Fruit fly (Drosophila melanogaster) whole organism, embryonic: ENCODE measurements around the gene CG31381.

Experiments
- Atf-2 ChIP-seq: fragments of 200-800 bp; sonication (Bioruptor generic); optimal IDR thresholded peaks from 2 replicates; lab custom pipeline; 2016; ENCODE audit warnings: missing biosample characterization, missing genetic modification characterization
- B-H1 ChIP-seq: fragments of 200-800 bp; sonication (Bioruptor generic); IDR thresholded peaks from 3 replicates; pipeline ENCODE4 v1.3.6; 2022; ENCODE audit warnings: missing biosample characterization, missing genetic modification characterization
- CG10147 ChIP-seq: fragments of 200-800 bp; sonication (Bioruptor generic); optimal IDR thresholded peaks from 2 replicates; lab custom pipeline; 2019; ENCODE audit warnings: missing biosample characterization, mild to moderate bottlenecking, missing genetic modification characterization, moderate library complexity
- CG11723 ChIP-seq: fragments of 200-800 bp; sonication (Bioruptor generic); optimal IDR thresholded peaks from 2 replicates; lab custom pipeline; 2017; ENCODE audit warnings: missing biosample characterization, mild to moderate bottlenecking, missing genetic modification characterization
- CG12104 ChIP-seq: fragments of 200-800 bp; sonication (Bioruptor generic); optimal IDR thresholded peaks from 3 replicates; lab custom pipeline; 2016; ENCODE audit warnings: missing biosample characterization, missing genetic modification characterization
- CG12219 ChIP-seq: fragments of 200-800 bp; sonication (Bioruptor generic); optimal IDR thresholded peaks from 3 replicates; lab custom pipeline; 2018; ENCODE audit warnings: missing biosample characterization, mild to moderate bottlenecking, missing genetic modification characterization
- CG12299 ChIP-seq: fragments of 200-800 bp; sonication (Bioruptor generic); optimal IDR thresholded peaks from 2 replicates; lab custom pipeline; 2018; ENCODE audit warnings: missing biosample characterization, mild to moderate bottlenecking, missing genetic modification characterization
- CG12942 ChIP-seq: fragments of 200-800 bp; sonication (Bioruptor generic); optimal IDR thresholded peaks from 3 replicates; lab custom pipeline; 2016; ENCODE audit warnings: missing biosample characterization, missing genetic modification characterization
- CG13287 ChIP-seq: fragments of 200-800 bp; sonication (Bioruptor generic); IDR thresholded peaks from 2 replicates; pipeline ENCODE4 v1.3.6; 2022; ENCODE audit warnings: missing biosample characterization, missing genetic modification characterization; ENCODE audit not compliant: partially characterized antibody
- CG13775 ChIP-seq: fragments of 200-800 bp; sonication (Bioruptor generic); optimal IDR thresholded peaks from 3 replicates; lab custom pipeline; 2017; ENCODE audit warnings: missing biosample characterization, mild to moderate bottlenecking, missing genetic modification characterization
- CG14860 ChIP-seq: fragments of 200-800 bp; sonication (Bioruptor generic); IDR thresholded peaks from 3 replicates; pipeline ENCODE4 v1.3.6; 2022; ENCODE audit warnings: missing biosample characterization, missing genetic modification characterization; ENCODE audit not compliant: partially characterized antibody
- CG15479 ChIP-seq: fragments of 200-800 bp; sonication (Bioruptor generic); optimal IDR thresholded peaks from 3 replicates; lab custom pipeline; 2019; ENCODE audit warnings: missing biosample characterization, mild to moderate bottlenecking, missing genetic modification characterization, moderate library complexity
- CG16779 ChIP-seq: fragments of 200-800 bp; sonication (Bioruptor generic); IDR thresholded peaks from 2 replicates; pipeline ENCODE4 v1.3.6; 2022; ENCODE audit warnings: missing biosample characterization, missing genetic modification characterization
- CG16813 ChIP-seq: fragments of 200-800 bp; sonication (Bioruptor generic); IDR thresholded peaks from 3 replicates; pipeline ENCODE4 v1.3.6; 2022; ENCODE audit warnings: missing biosample characterization, missing genetic modification characterization; ENCODE audit not compliant: partially characterized antibody
- CG17328 ChIP-seq: fragments of 200-800 bp; sonication (Bioruptor generic); IDR thresholded peaks from 2 replicates; pipeline ENCODE4 v1.3.6; 2022; ENCODE audit warnings: missing biosample characterization, missing genetic modification characterization
- CG17359 ChIP-seq: fragments of 200-800 bp; sonication (Bioruptor generic); optimal IDR thresholded peaks from 3 replicates; lab custom pipeline; 2018; ENCODE audit warnings: missing biosample characterization, mild to moderate bottlenecking, missing genetic modification characterization, moderate library complexity
- CG17912 ChIP-seq: fragments of 200-800 bp; sonication (Bioruptor generic); optimal IDR thresholded peaks from 2 replicates; lab custom pipeline; 2018; ENCODE audit warnings: missing biosample characterization, mild to moderate bottlenecking, missing genetic modification characterization
- CG18599 ChIP-seq: fragments of 200-800 bp; sonication (Bioruptor generic); optimal IDR thresholded peaks from 3 replicates; lab custom pipeline; 2017; ENCODE audit warnings: missing biosample characterization, missing genetic modification characterization, mild to moderate bottlenecking, moderate library complexity, missing genetic modification reagents
- CG2202 ChIP-seq: fragments of 200-800 bp; sonication (Bioruptor generic); optimal IDR thresholded peaks from 2 replicates; lab custom pipeline; 2018; ENCODE audit warnings: missing biosample characterization, mild to moderate bottlenecking, missing genetic modification characterization
- CG4820 ChIP-seq: fragments of 200-800 bp; sonication (Bioruptor generic); optimal IDR thresholded peaks from 3 replicates; lab custom pipeline; 2016; ENCODE audit warnings: missing biosample characterization, missing genetic modification characterization
- CG5180 ChIP-seq: fragments of 200-800 bp; sonication (Bioruptor generic); optimal IDR thresholded peaks from 3 replicates; lab custom pipeline; 2017; ENCODE audit warnings: missing biosample characterization, missing genetic modification characterization, mild to moderate bottlenecking, moderate library complexity, missing genetic modification reagents
- CG6175 ChIP-seq: fragments of 200-800 bp; sonication (Bioruptor generic); IDR thresholded peaks from 3 replicates; pipeline ENCODE4 v1.3.6; 2022; ENCODE audit warnings: missing biosample characterization, missing genetic modification characterization
- CG9817 ChIP-seq: fragments of 200-800 bp; sonication (Bioruptor generic); optimal IDR thresholded peaks from 2 replicates; lab custom pipeline; 2018; ENCODE audit warnings: missing biosample characterization, mild to moderate bottlenecking, missing genetic modification characterization, moderate library complexity
- CG9876 ChIP-seq: fragments of 200-800 bp; sonication (Bioruptor generic); optimal IDR thresholded peaks from 2 replicates; lab custom pipeline; 2016; ENCODE audit warnings: missing biosample characterization, missing genetic modification characterization
- Dbx ChIP-seq: fragments of 200-800 bp; sonication (Bioruptor generic); IDR thresholded peaks from 3 replicates; pipeline ENCODE4 v1.3.6; 2022; ENCODE audit warnings: missing biosample characterization, missing genetic modification characterization
- Dll ChIP-seq: fragments of 200-800 bp; sonication (Bioruptor generic); IDR thresholded peaks from 4 replicates; pipeline ENCODE4 v1.3.6; 2022; ENCODE audit warnings: missing biosample characterization, missing genetic modification characterization; ENCODE audit not compliant: partially characterized antibody
- Drgx ChIP-seq: fragments of 200-800 bp; sonication (Bioruptor generic); IDR thresholded peaks from 2 replicates; pipeline ENCODE4 v1.3.6; 2022; ENCODE audit warnings: missing biosample characterization, missing genetic modification characterization
- H15 ChIP-seq: fragments of 200-800 bp; sonication (Bioruptor generic); IDR thresholded peaks from 3 replicates; pipeline ENCODE4 v1.3.6; 2022; ENCODE audit warnings: missing biosample characterization, missing genetic modification characterization
- Kr ChIP-seq: fragments of 200-800 bp; sonication (Bioruptor generic); optimal IDR thresholded peaks from 2 replicates; lab custom pipeline; 2017; ENCODE audit warnings: missing biosample characterization, mild to moderate bottlenecking, missing genetic modification characterization
- Mad ChIP-seq: fragments of 200-800 bp; sonication (Bioruptor generic); optimal IDR thresholded peaks from 2 replicates; lab custom pipeline; 2016; ENCODE audit warnings: missing biosample characterization, missing genetic modification characterization
- Nf-YC ChIP-seq: fragments of 200-800 bp; optimal IDR thresholded peaks from 3 replicates; lab custom pipeline; 2019; ENCODE audit warnings: missing biosample characterization, mild to moderate bottlenecking, missing genetic modification characterization, moderate library complexity
- Stat92E ChIP-seq, 3 experiments: fragments of >200 bp in 2 of 3; fragments of 200-800 bp in 1 of 3; sonication (Bioruptor generic) in 1 of 3; optimal IDR thresholded peaks; 2 replicates each; lab custom pipeline; 2017 to 2019; ENCODE audit warnings: missing biosample characterization in 3 of 3, missing genetic modification characterization in 3 of 3, mild to moderate bottlenecking in 1 of 3, moderate library complexity in 1 of 3
- chif ChIP-seq, 2 experiments: fragments of 200-800 bp; sonication (Bioruptor generic); optimal IDR thresholded peaks; 3 replicates each; lab custom pipeline; 2016; ENCODE audit warnings: missing biosample characterization in 2 of 2, missing genetic modification characterization in 2 of 2
- croc ChIP-seq: fragments of 200-800 bp; sonication (Bioruptor generic); conservative IDR thresholded peaks from 3 replicates; pipeline ENCODE4 v1.3.6; 2022; ENCODE audit warnings: missing biosample characterization, missing genetic modification characterization
- disco-r ChIP-seq: fragments of 200-800 bp; sonication (Bioruptor generic); optimal IDR thresholded peaks from 2 replicates; lab custom pipeline; 2016; ENCODE audit warnings: missing biosample characterization, missing genetic modification characterization
- emc ChIP-seq: fragments of 200-800 bp; sonication (Bioruptor generic); optimal IDR thresholded peaks from 2 replicates; lab custom pipeline; 2016; ENCODE audit warnings: missing biosample characterization, missing genetic modification characterization
- en ChIP-seq: fragments of 200-800 bp; sonication (Bioruptor generic); optimal IDR thresholded peaks from 2 replicates; lab custom pipeline; 2016; ENCODE audit warnings: missing biosample characterization, missing genetic modification characterization
- eyg ChIP-seq: fragments of 200-800 bp; sonication (Bioruptor generic); optimal IDR thresholded peaks from 3 replicates; lab custom pipeline; 2016; ENCODE audit warnings: missing biosample characterization, missing genetic modification characterization
- gem ChIP-seq: fragments of 200-800 bp; sonication (Bioruptor generic); optimal IDR thresholded peaks from 2 replicates; lab custom pipeline; 2019; ENCODE audit warnings: missing biosample characterization, mild to moderate bottlenecking, missing genetic modification characterization, moderate library complexity
- hbn ChIP-seq: fragments of 200-800 bp; sonication (Bioruptor generic); IDR thresholded peaks from 2 replicates; pipeline ENCODE4 v1.3.6; 2022; ENCODE audit warnings: missing biosample characterization, missing genetic modification characterization; ENCODE audit not compliant: partially characterized antibody
- lov ChIP-seq, 2 experiments: fragments of 200-800 bp in 1 of 2; fragments of >200 bp in 1 of 2; sonication (Bioruptor generic) in 1 of 2; IDR thresholded peaks in 1 of 2; optimal IDR thresholded peaks in 1 of 2; 2 replicates in 1 of 2; 3 replicates in 1 of 2; pipeline versions ENCODE4 v1.3.6 to Lab custom; 2017 to 2022; ENCODE audit warnings: missing biosample characterization in 1 of 2, missing genetic modification characterization in 1 of 2
- salm ChIP-seq: fragments of 200-800 bp; sonication (Bioruptor generic); optimal IDR thresholded peaks from 2 replicates; lab custom pipeline; 2018; ENCODE audit warnings: missing biosample characterization, mild to moderate bottlenecking, missing genetic modification characterization
- trem ChIP-seq: fragments of 200-800 bp; optimal IDR thresholded peaks from 3 replicates; lab custom pipeline; 2019; ENCODE audit warnings: missing biosample characterization, mild to moderate bottlenecking, missing genetic modification characterization, moderate library complexity
- ttk ChIP-seq: fragments of 200-800 bp; sonication (Bioruptor generic); IDR thresholded peaks from 2 replicates; pipeline ENCODE4 v2.1.2; 2022; ENCODE audit warnings: missing biosample characterization, missing genetic modification characterization
- tx ChIP-seq: fragments of 200-800 bp; sonication (Bioruptor generic); optimal IDR thresholded peaks from 2 replicates; lab custom pipeline; 2016; ENCODE audit warnings: missing biosample characterization, missing genetic modification characterization
- yki ChIP-seq: fragments of >200 bp; optimal IDR thresholded peaks from 3 replicates; lab custom pipeline; 2018
- zf30C ChIP-seq: fragments of 200-800 bp; sonication (Bioruptor generic); optimal IDR thresholded peaks from 3 replicates; lab custom pipeline; 2018; ENCODE audit warnings: missing biosample characterization, mild to moderate bottlenecking, missing genetic modification characterization
- zfh1 ChIP-seq: fragments of 200-800 bp; sonication (Bioruptor generic); IDR thresholded peaks from 3 replicates; pipeline ENCODE4 v1.3.6; 2022; ENCODE audit warnings: missing biosample characterization, missing genetic modification characterization

The CG31381 gene

DNA sequence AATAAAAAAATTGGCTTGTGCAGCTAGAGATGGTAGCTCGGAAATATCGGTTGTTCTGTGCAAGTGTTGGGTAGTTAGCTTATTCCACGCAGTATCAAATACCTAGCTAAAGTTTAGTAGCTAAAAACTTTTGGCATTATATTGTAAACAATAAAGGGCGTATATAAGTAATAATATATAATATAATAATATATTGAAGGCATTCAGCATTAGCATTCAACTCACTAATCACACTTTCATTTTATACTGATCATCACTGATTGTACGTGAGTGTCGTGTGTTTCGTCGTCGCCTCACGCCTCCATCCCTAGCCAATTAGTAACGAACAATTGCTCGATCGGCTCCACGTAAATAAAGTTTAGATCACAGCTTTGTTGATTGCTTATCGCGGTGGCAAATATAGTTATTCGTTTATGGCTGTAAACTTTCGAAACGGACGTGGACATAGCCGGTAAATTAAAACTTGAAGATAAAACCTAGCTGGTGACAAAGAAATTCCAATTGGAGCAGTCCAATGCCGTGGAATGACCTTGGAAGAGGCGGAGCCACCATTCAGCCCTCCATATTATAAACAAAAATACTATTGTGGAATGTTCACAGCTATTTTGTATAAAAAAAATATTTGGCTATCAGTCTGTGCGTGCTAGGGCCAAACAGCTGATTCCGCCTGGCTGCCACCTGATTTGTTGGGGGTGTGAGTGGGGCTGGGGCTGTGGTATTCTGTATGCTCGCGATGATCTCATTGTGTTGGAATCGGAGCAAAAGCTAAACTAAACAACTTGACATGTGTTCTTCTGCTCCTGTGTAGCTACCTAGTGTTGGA is 41.2 kb downstream of the CG31381 start, which contains the start of the genes PIG-S, sud1 and CG11168:
PIG-S (minus strand) TSS at position 51 of the 823 bp plus-strand sequence.
sud1 (minus strand) TSS at position 51 of the 823 bp plus-strand sequence.
CG11168 (plus strand) TSS at position 293 of the 823 bp plus-strand sequence.
- TF ChIP-seq Drgx (GFP tag; lab: Robert Waterston, UW) (no peak), CG2202 (tag; lab: Kevin White, UChicago) (no peak), hbn (GFP tag; lab: Robert Waterston, UW) (peak; percentile 92), eyg (GFP tag; lab: Kevin White, UChicago) (no peak), H15 (GFP tag; lab: Robert Waterston, UW) (0 out of 3 replicates have a peak, but pooled peaks have one; percentile 29), CG6175 (GFP tag; lab: Robert Waterston, UW) (no peak), yki (lab: Kevin White, UChicago) (no peak), CG10147 (peak; percentile 32), Nf-YC (tag; lab: Kevin White, UChicago) (no peak), trem (peak; percentile 73), CG12942 (GFP tag; lab: Kevin White, UChicago) (peak; percentile 50), CG17912 (GFP tag; lab: Kevin White, UChicago) (no peak), Atf-2 (GFP tag; lab: Kevin White, UChicago) (no peak), CG9876 (GFP tag; lab: Kevin White, UChicago) (no peak), disco-r (GFP tag; lab: Kevin White, UChicago) (no peak), CG12219 (no peak), Dll (GFP tag; lab: Robert Waterston, UW) (peak; percentile 98), CG16779 (no peak), CG11723 (no peak), CG15479 (GFP tag; lab: Kevin White, UChicago) (no peak), emc (GFP tag; lab: Kevin White, UChicago) (no peak), ttk (GFP tag; lab: Robert Waterston, UW) (peak; percentile 20; the same call in 1 of the 2 replicates), lov (optimal IDR thresholded peaks at IDR 0.05; lab: Kevin White, UChicago) (no peak), lov (GFP tag; IDR thresholded peaks at IDR 0.05; lab: Robert Waterston, UW) (0 out of 3 replicates have a peak, but pooled peaks have one; percentile 23), Dbx (GFP tag; lab: Robert Waterston, UW) (peak; percentile 59; the same call in 2 of the 3 replicates), Kr (GFP tag; lab: Kevin White, UChicago) (no peak), gem (tag; lab: Kevin White, UChicago) (peak; percentile 82), CG13287 (GFP tag; lab: Robert Waterston, UW) (peak; percentile 97), CG12299 (tag; lab: Kevin White, UChicago) (no peak), CG13775 (peak; percentile 66), CG17359 (tag; lab: Kevin White, UChicago) (peak; percentile 42), chif (GFP tag; optimal IDR thresholded peaks at IDR 0.05; lab: Kevin White, UChicago) (no peak), B-H1 (GFP tag; lab: Robert Waterston, UW) (no peak; the same call in 2 of the 3 replicates), salm (tag; lab: Kevin White, UChicago) (peak; percentile 17), CG14860 (GFP tag; lab: Robert Waterston, UW) (peak; percentile 94), CG12104 (GFP tag; lab: Kevin White, UChicago) (no peak), tx (no peak), CG5180 (GFP tag; lab: Kevin White, UChicago) (no peak), CG18599 (no peak), zfh1 (GFP tag; lab: Robert Waterston, UW) (peak; percentile 61; the same call in 2 of the 3 replicates), CG16813 (GFP tag; lab: Robert Waterston, UW) (peak; percentile 95), Stat92E (GFP tag; optimal IDR thresholded peaks at IDR 0.05; lab: Kevin White, UChicago) (no peak), CG17328 (peak; percentile 50), CG9817 (peak; percentile 77), zf30C (no peak), CG4820 (GFP tag; lab: Kevin White, UChicago) (peak; percentile 30), en (GFP tag; lab: Kevin White, UChicago) (no peak), croc (GFP tag; lab: Robert Waterston, UW) (peak; percentile 53; the same call in 2 of the 3 replicates), Mad (GFP tag; lab: Kevin White, UChicago) (no peak)
